Worm (Caenorhabditis elegans): Measurements from ENCODE around the gene kel-1.
"Not testable (repeated sequence)": the region's sequence is repeated elsewhere in the genome, so short reads cannot be mapped to it uniquely, and the experiment has no call there.

kel-1 gene

DNA sequence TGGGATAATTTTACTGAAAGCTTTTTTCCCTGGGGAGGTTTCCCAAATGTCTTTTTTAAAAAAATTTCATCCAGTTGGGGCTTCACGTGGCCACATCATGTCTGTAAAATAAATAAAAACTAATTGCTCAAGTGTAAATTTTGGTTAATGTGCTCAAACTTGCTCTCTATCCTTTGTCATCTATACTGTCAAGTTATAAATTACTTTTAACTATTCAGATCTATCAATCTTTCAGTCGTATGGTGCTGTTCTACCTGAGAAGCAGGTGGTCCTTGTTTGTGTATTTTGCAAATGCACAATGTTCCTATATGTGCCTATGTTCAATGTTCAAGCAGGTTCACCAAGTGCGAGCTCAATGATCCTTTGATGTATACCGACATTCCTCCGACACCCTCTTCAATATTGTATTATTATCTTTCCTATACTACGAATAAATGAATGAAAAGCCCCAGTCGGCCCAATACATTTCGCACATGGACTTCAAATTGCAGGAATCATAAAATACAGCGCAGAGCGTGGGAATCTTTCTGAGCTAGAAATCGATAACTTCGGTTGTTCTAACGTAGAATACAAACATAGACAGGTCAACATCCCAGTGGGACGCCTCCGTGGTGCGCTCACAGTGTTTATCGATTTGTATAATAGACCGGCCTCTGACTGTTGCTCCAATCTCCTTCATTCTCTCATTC, 7.5 kb upstream of the kel-1 start, which contains the start of the genes sfxn-1.4 and C47D12.4:
Gene sfxn-1.4 (minus strand): TSS at position 101 of the 689 bp plus-strand sequence.
Gene C47D12.4 (plus strand): TSS at position 639 of the 689 bp plus-strand sequence.
- no peak for TF ChIP-seq ets-7 (tag; optimal IDR thresholded peaks at IDR 0.05)
- TF ChIP-seq tra-4 (tag; optimal IDR thresholded peaks at IDR 0.05) = no peak
- no peak for TF ChIP-seq scrt-1 (GFP tag; IDR thresholded peaks at IDR 0.05)
- no peak for TF ChIP-seq hmg-4 (GFP tag; optimal IDR thresholded peaks at IDR 0.05)
- no peak for TF ChIP-seq ceh-13 (GFP tag; optimal IDR thresholded peaks at IDR 0.05)
- no peak for TF ChIP-seq pes-1 (GFP tag; IDR thresholded peaks at IDR 0.05)
- no peak for TF ChIP-seq aly-1 (tag; optimal IDR thresholded peaks at IDR 0.05)

DNA sequence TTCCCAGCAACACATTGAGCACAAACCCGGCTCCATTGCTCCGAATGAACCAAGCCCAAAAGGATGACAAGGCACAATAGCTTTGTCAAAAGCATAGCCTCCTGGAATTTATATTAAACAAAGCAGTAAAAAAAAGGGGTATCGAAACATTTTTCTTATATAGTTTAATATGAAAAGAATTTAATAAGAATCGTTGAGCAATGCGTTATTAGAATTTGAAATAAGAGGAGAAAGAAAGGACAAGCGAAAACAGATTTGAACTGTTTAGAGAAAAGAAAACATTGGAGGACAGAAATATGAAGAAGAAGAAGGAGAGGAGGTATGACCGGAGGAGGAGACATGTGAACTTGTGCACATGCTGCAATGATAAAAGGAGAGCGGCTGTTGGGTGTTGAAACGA, 3.6 kb upstream of the kel-1 start, which contains the start of gene C47D12.5:
Gene C47D12.5 (minus strand): TSS at position 101 of the 400 bp plus-strand sequence.
- TF ChIP-seq ceh-36 (tag; optimal IDR thresholded peaks at IDR 0.05) = no peak
- TF ChIP-seq hmg-4 (GFP tag; optimal IDR thresholded peaks at IDR 0.05) = no peak
- TF ChIP-seq ets-7 (tag; optimal IDR thresholded peaks at IDR 0.05) = no peak
- no peak for TF ChIP-seq flt-1 (GFP tag; IDR thresholded peaks at IDR 0.05)
- no peak for TF ChIP-seq ceh-13 (GFP tag; optimal IDR thresholded peaks at IDR 0.05)
- no peak for TF ChIP-seq tbx-37 (GFP tag; conservative IDR thresholded peaks at IDR 0.05)
- TF ChIP-seq F13C5.2 (tag; optimal IDR thresholded peaks at IDR 0.05) = no peak
- no peak for TF ChIP-seq hnd-1 (tag; optimal IDR thresholded peaks at IDR 0.05)
- no peak for TF ChIP-seq hmbx-1 (tag; optimal IDR thresholded peaks at IDR 0.05)
- TF ChIP-seq tbx-11 (GFP tag; IDR thresholded peaks at IDR 0.05) = no peak

ce11 chrII:11688011-11688410, 732 bp upstream of the kel-1 start:
- TF ChIP-seq tbx-11 (GFP tag; IDR thresholded peaks at IDR 0.05) (no peak), flt-1 (GFP tag; IDR thresholded peaks at IDR 0.05) (no peak), tra-4 (tag; optimal IDR thresholded peaks at IDR 0.05) (no peak), pes-1 (GFP tag; IDR thresholded peaks at IDR 0.05) (no peak), tbx-37 (GFP tag; conservative IDR thresholded peaks at IDR 0.05) (no peak), F13C5.2 (tag; optimal IDR thresholded peaks at IDR 0.05) (no peak), ceh-13 (GFP tag; optimal IDR thresholded peaks at IDR 0.05) (no peak), ceh-36 (tag; optimal IDR thresholded peaks at IDR 0.05) (no peak), scrt-1 (GFP tag; IDR thresholded peaks at IDR 0.05) (no peak), hmg-4 (GFP tag; optimal IDR thresholded peaks at IDR 0.05) (no peak), aly-1 (tag; optimal IDR thresholded peaks at IDR 0.05) (no peak)

- TF ChIP-seq hnd-1 (tag; optimal IDR thresholded peaks at IDR 0.05) (no peak), ama-1 (optimal IDR thresholded peaks at IDR 0.05) (no peak), hmbx-1 (tag; optimal IDR thresholded peaks at IDR 0.05) (no peak), aly-1 (tag; optimal IDR thresholded peaks at IDR 0.05) (no peak), ceh-13 (GFP tag; optimal IDR thresholded peaks at IDR 0.05) (no peak), sea-1 (GFP tag; conservative IDR thresholded peaks at IDR 0.05) (no peak), pes-1 (GFP tag; IDR thresholded peaks at IDR 0.05) (no peak)
Measured at ce11 chrII:11689941-11690340, 1.2 kb downstream of the kel-1 start.

DNA sequence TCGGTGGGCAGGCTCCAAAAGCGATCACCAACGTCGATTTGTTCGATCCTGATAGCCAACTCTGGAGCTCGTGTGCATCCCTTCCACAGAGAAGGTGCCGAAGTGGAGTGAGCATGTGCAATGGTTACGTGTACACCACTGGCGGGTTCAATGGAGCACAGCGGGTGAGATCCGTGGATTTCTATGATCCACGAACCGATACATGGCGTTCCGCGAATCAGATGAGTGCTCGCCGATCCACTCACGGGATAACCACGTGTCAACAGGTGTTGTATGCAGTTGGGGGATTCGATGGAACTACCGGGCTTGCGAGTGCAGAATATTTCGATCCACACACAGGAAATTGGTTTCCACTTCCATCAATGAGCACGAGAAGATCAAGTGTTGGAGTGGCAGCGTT, 2.1 kb downstream of the kel-1 start:
- no peak for TF ChIP-seq ceh-13 (GFP tag; optimal IDR thresholded peaks at IDR 0.05)

ce11 chrII:11694432-11694831, 5.7 kb downstream of the kel-1 start:
- TF ChIP-seq F13C5.2 (tag; optimal IDR thresholded peaks at IDR 0.05) (peak; percentile 65), ceh-36 (tag; optimal IDR thresholded peaks at IDR 0.05) (no peak), pes-1 (GFP tag; IDR thresholded peaks at IDR 0.05) (peak; percentile 32; the same call in 1 of the 2 replicates)

DNA sequence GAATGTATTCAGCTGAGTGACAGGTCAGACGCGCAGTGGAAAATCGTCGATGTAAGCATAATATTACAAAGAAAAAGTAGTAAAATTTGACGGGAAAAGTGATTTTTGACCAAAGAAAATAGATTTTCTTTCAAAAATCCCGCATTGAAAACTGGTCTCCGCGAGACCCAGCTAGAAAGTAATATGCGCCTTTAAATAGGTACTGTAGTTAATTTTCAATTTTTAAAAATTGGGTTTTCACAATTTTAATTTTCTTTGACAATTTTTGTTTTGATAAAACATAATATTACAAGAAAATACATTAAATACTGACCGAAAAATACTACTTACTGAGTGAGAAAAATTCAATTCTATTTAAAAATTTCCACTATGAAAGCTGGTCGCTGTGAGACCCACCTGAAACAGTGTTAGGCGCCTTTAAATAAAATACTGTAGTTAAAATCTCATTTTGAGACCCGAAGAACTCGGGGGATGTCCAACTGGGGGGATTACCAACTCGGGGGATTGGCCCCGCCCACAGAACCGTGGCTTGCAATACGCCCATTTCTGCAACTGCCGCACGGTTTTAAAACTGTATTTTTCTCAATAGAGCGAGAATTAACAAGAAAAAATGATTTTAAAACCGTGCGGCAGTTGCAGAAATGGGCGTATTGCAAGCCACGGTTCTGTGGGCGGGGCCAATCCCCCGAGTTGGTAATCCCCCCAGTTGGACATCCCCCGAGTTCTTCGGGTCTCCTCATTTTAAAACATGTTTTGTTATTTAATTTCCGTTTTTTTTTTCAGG, 6.6 kb downstream of the kel-1 start, which contains the start of gene tars-1:
Gene tars-1 (minus strand): TSS at position 497 of the 784 bp plus-strand sequence.
- not testable (repeated sequence) for TF ChIP-seq flt-1 (GFP tag; IDR thresholded peaks at IDR 0.05); F13C5.2 (tag; optimal IDR thresholded peaks at IDR 0.05); ets-7 (tag; optimal IDR thresholded peaks at IDR 0.05)

ce11 chrII:11695945-11696270, 7.2 kb downstream of the kel-1 start, which contains the start of gene xpf-1:
TSS of gene xpf-1 (plus strand) at chrII:11696171.
- TF ChIP-seq ets-7 (tag; optimal IDR thresholded peaks at IDR 0.05) = no peak
- TF ChIP-seq hmbx-1 (tag; optimal IDR thresholded peaks at IDR 0.05) = no peak
- no peak for TF ChIP-seq ceh-36 (tag; optimal IDR thresholded peaks at IDR 0.05)
- no peak for TF ChIP-seq tbx-11 (GFP tag; IDR thresholded peaks at IDR 0.05)

DNA sequence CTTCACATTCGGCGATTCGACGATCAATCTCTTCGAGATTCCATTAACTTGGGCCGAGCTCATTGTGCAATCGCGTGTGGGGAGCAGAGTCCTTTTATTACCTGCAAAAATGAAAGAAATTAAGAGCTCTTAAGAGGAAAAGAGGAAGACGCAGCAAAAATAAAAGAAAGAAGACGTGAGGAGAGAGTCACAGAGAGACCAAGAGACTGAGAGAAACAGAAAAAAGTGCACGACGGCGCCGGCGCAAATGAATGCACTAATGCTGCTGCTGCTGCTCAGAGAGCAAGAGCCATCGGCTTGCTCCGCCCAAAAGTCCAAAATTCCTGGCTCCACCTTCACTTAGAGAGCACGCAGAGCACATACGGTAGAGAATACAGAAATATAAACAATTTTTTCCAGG, 11.5 kb downstream of the kel-1 start, which contains the start of gene inos-1:
Gene inos-1 (minus strand): TSS at position 101 of the 400 bp plus-strand sequence.
- no peak for TF ChIP-seq pes-1 (GFP tag; IDR thresholded peaks at IDR 0.05)
- no peak for TF ChIP-seq tbx-11 (GFP tag; IDR thresholded peaks at IDR 0.05)
- no peak for TF ChIP-seq ceh-36 (tag; optimal IDR thresholded peaks at IDR 0.05)
- no peak for TF ChIP-seq tra-4 (tag; optimal IDR thresholded peaks at IDR 0.05)
- no peak for TF ChIP-seq hmbx-1 (tag; optimal IDR thresholded peaks at IDR 0.05)
- no peak for TF ChIP-seq hnd-1 (tag; optimal IDR thresholded peaks at IDR 0.05)
- no peak for TF ChIP-seq flt-1 (GFP tag; IDR thresholded peaks at IDR 0.05)
- no peak for TF ChIP-seq ets-7 (tag; optimal IDR thresholded peaks at IDR 0.05)
- no peak for TF ChIP-seq ceh-13 (GFP tag; optimal IDR thresholded peaks at IDR 0.05)
- TF ChIP-seq aly-1 (tag; optimal IDR thresholded peaks at IDR 0.05) = no peak
- TF ChIP-seq tbx-37 (GFP tag; conservative IDR thresholded peaks at IDR 0.05) = no peak
- no peak for TF ChIP-seq F13C5.2 (tag; optimal IDR thresholded peaks at IDR 0.05)
- TF ChIP-seq scrt-1 (GFP tag; IDR thresholded peaks at IDR 0.05) = no peak
- TF ChIP-seq hmg-4 (GFP tag; optimal IDR thresholded peaks at IDR 0.05) = no peak
- no peak for TF ChIP-seq ama-1 (optimal IDR thresholded peaks at IDR 0.05)
- TF ChIP-seq sea-1 (GFP tag; conservative IDR thresholded peaks at IDR 0.05) = no peak
- no peak for TF ChIP-seq B0310.2 (tag; optimal IDR thresholded peaks at IDR 0.05)
